Fruit fly (Drosophila melanogaster) whole organism, wandering third instar larva: Measurements from ENCODE around the gene CG8100.

Experiments used
- Abd-B ChIP-seq: fragments of >200 bp; optimal IDR thresholded peaks from 2 replicates; lab custom pipeline; 2017; ENCODE audit warnings: missing biosample characterization, missing genetic modification characterization
- CG32264 ChIP-seq: fragments of 200-800 bp; sonication (Bioruptor generic); optimal IDR thresholded peaks from 2 replicates; lab custom pipeline; 2016; ENCODE audit warnings: missing biosample characterization, missing genetic modification characterization
- CG9705 ChIP-seq: fragments of 200-800 bp; sonication (Bioruptor generic); optimal IDR thresholded peaks from 2 replicates; lab custom pipeline; 2018; ENCODE audit warnings: missing biosample characterization, mild to moderate bottlenecking, missing genetic modification characterization
- CrebA ChIP-seq: fragments of 200-800 bp; sonication (Bioruptor generic); optimal IDR thresholded peaks from 2 replicates; lab custom pipeline; 2016; ENCODE audit warnings: missing biosample characterization, mild to moderate bottlenecking, missing genetic modification characterization, borderline replicate concordance
- Dfd ChIP-seq: fragments of >200 bp; optimal IDR thresholded peaks from 2 replicates; lab custom pipeline; 2017; ENCODE audit warnings: missing biosample characterization, missing genetic modification characterization
- Dif ChIP-seq: fragments of 200-275, 200-300 bp; sonication (Bioruptor generic); optimal IDR thresholded peaks from 2 replicates; lab custom pipeline; 2018; ENCODE audit warnings: missing biosample characterization, missing genetic modification characterization; ENCODE audit not compliant: partially characterized antibody
- GATAd ChIP-seq: sonication (Bioruptor generic); optimal IDR thresholded peaks from 2 replicates; lab custom pipeline; 2016; ENCODE audit warnings: missing biosample characterization, missing genetic modification characterization
- HLH106 ChIP-seq: fragments of 200-800 bp; optimal IDR thresholded peaks from 3 replicates; lab custom pipeline; 2019; ENCODE audit warnings: missing biosample characterization, mild to moderate bottlenecking, missing genetic modification characterization, moderate library complexity
- Hnf4 ChIP-seq: fragments of 200-800 bp; sonication (Bioruptor generic); optimal IDR thresholded peaks from 2 replicates; lab custom pipeline; 2016; ENCODE audit warnings: missing biosample characterization, mild to moderate bottlenecking, missing genetic modification characterization
- Hr78 ChIP-seq: fragments of >200 bp; optimal IDR thresholded peaks from 2 replicates; lab custom pipeline; 2017; ENCODE audit warnings: missing biosample characterization, missing genetic modification characterization
- Hr83 ChIP-seq: fragments of 200-300 bp; sonication (Bioruptor generic); optimal IDR thresholded peaks from 2 replicates; lab custom pipeline; 2016; ENCODE audit warnings: missing biosample characterization, mild to moderate bottlenecking, missing genetic modification characterization, moderate library complexity; ENCODE audit not compliant: poor library complexity, severe bottlenecking
- Jra ChIP-seq: sonication (Bioruptor generic); optimal IDR thresholded peaks from 2 replicates; lab custom pipeline; 2016; ENCODE audit warnings: missing biosample characterization, missing genetic modification characterization
- Mio ChIP-seq: sonication (Bioruptor generic); optimal IDR thresholded peaks from 2 replicates; lab custom pipeline; 2016; ENCODE audit warnings: missing biosample characterization, missing genetic modification characterization
- Myc ChIP-seq: fragments of >200 bp; optimal IDR thresholded peaks from 2 replicates; lab custom pipeline; 2017
- N ChIP-seq: fragments of >200 bp; optimal IDR thresholded peaks from 2 replicates; lab custom pipeline; 2018; ENCODE audit warnings: missing biosample characterization, missing external identifiers, missing genetic modification characterization
- OdsH ChIP-seq: fragments of 200-800 bp; sonication (Bioruptor generic); optimal IDR thresholded peaks from 2 replicates; lab custom pipeline; 2016; ENCODE audit warnings: missing biosample characterization, mild to moderate bottlenecking, missing genetic modification characterization
- Rel ChIP-seq, 2 experiments: fragments of 200-800 bp; sonication (Bioruptor generic) in 1 of 2; optimal IDR thresholded peaks; 2 replicates in 1 of 2; 3 replicates in 1 of 2; lab custom pipeline; 2016 to 2019; ENCODE audit warnings: mild to moderate bottlenecking in 2 of 2, missing biosample characterization in 2 of 2, missing genetic modification characterization in 2 of 2, moderate library complexity in 1 of 2
- Sp1 ChIP-seq: fragments of 200-800 bp; sonication (Bioruptor generic); optimal IDR thresholded peaks from 3 replicates; lab custom pipeline; 2019; ENCODE audit warnings: missing biosample characterization, mild to moderate bottlenecking, missing genetic modification characterization, moderate library complexity
- Vsx2 ChIP-seq: fragments of 200-300, 225-300 bp; sonication (Bioruptor generic); optimal IDR thresholded peaks from 2 replicates; lab custom pipeline; 2018; ENCODE audit warnings: missing biosample characterization, missing genetic modification characterization; ENCODE audit not compliant: partially characterized antibody
- br ChIP-seq: fragments of 200-800 bp; sonication (Bioruptor generic); optimal IDR thresholded peaks from 2 replicates; lab custom pipeline; 2016; ENCODE audit warnings: missing biosample characterization, missing genetic modification characterization
- brk ChIP-seq: fragments of 200-800 bp; sonication (Bioruptor generic); optimal IDR thresholded peaks from 2 replicates; lab custom pipeline; 2016; ENCODE audit warnings: missing biosample characterization, mild to moderate bottlenecking, missing genetic modification characterization
- dl ChIP-seq, 2 experiments: fragments of 175-275, 200-275 bp in 1 of 2; fragments of 200-275 bp in 1 of 2; sonication (Bioruptor generic); optimal IDR thresholded peaks; lab custom pipeline; 2018; ENCODE audit warnings: mild to moderate bottlenecking in 2 of 2, missing biosample characterization in 2 of 2, missing genetic modification characterization in 2 of 2, moderate library complexity in 2 of 2; ENCODE audit not compliant: partially characterized antibody in 2 of 2, insufficient read depth in 1 of 2
- dmrt93B ChIP-seq: fragments of 200-800 bp; sonication (Bioruptor generic); optimal IDR thresholded peaks from 2 replicates; lab custom pipeline; 2018; ENCODE audit warnings: missing biosample characterization, mild to moderate bottlenecking, missing genetic modification characterization
- dsf ChIP-seq: sonication (Bioruptor generic); optimal IDR thresholded peaks from 2 replicates; lab custom pipeline; 2016; ENCODE audit warnings: missing biosample characterization, missing genetic modification characterization, borderline replicate concordance
- ey ChIP-seq: fragments of 200-800 bp; sonication (Bioruptor generic); optimal IDR thresholded peaks from 2 replicates; lab custom pipeline; 2016; ENCODE audit warnings: missing biosample characterization, missing genetic modification characterization
- foxo ChIP-seq, 2 experiments: fragments of 200-800 bp; sonication (Bioruptor generic); optimal IDR thresholded peaks; 2 replicates in 1 of 2; 3 replicates in 1 of 2; lab custom pipeline; 2016 to 2017; ENCODE audit warnings: missing biosample characterization in 2 of 2, missing genetic modification characterization in 2 of 2
- fru ChIP-seq: fragments of 200-800 bp; sonication (Bioruptor generic); optimal IDR thresholded peaks from 3 replicates; lab custom pipeline; 2016; ENCODE audit warnings: missing biosample characterization, mild to moderate bottlenecking, missing genetic modification characterization
- h ChIP-seq: fragments of 200-800 bp; sonication (Bioruptor generic); optimal IDR thresholded peaks from 3 replicates; lab custom pipeline; 2016; ENCODE audit warnings: missing biosample characterization, mild to moderate bottlenecking, missing genetic modification characterization
- jim ChIP-seq: fragments of 175-275, 200-325 bp; sonication (Bioruptor generic); optimal IDR thresholded peaks from 2 replicates; lab custom pipeline; 2016; ENCODE audit warnings: missing biosample characterization, mild to moderate bottlenecking, missing genetic modification characterization
- lola ChIP-seq: fragments of >200 bp; optimal IDR thresholded peaks from 2 replicates; lab custom pipeline; 2017; ENCODE audit warnings: missing biosample characterization, missing genetic modification characterization
- pan ChIP-seq: fragments of >200 bp; optimal IDR thresholded peaks from 2 replicates; lab custom pipeline; 2017
- psq ChIP-seq: fragments of 200-800 bp; sonication (Bioruptor generic); optimal IDR thresholded peaks from 3 replicates; lab custom pipeline; 2017; ENCODE audit warnings: missing biosample characterization, mild to moderate bottlenecking, missing genetic modification characterization, moderate library complexity
- rgr ChIP-seq: fragments of 200-800 bp; sonication (Bioruptor generic); optimal IDR thresholded peaks from 3 replicates; lab custom pipeline; 2016; ENCODE audit warnings: missing biosample characterization, mild to moderate bottlenecking, missing genetic modification characterization
- sage ChIP-seq: fragments of 200-800 bp; sonication (Bioruptor generic); optimal IDR thresholded peaks from 2 replicates; lab custom pipeline; 2016; ENCODE audit warnings: missing biosample characterization, mild to moderate bottlenecking, missing genetic modification characterization
- sv ChIP-seq: fragments of 200-800 bp; sonication (Bioruptor generic); optimal IDR thresholded peaks from 3 replicates; lab custom pipeline; 2016; ENCODE audit warnings: missing biosample characterization, missing genetic modification characterization
- tai ChIP-seq: sonication (Bioruptor generic); optimal IDR thresholded peaks from 2 replicates; lab custom pipeline; 2016; ENCODE audit warnings: missing biosample characterization, missing genetic modification characterization
- usp ChIP-seq: fragments of >200 bp; optimal IDR thresholded peaks from 2 replicates; lab custom pipeline; 2017; ENCODE audit warnings: missing biosample characterization, missing genetic modification characterization
- woc ChIP-seq: sonication (Bioruptor generic); optimal IDR thresholded peaks from 2 replicates; lab custom pipeline; 2016; ENCODE audit warnings: missing biosample characterization, mild to moderate bottlenecking, missing genetic modification characterization

The CG8100 gene

dm6 chr3L:14083283-14083682 is at the start of gene CG8100:
Gene CG8100 (plus strand): TSS chr3L:14083615.
- TF ChIP-seq GATAd (GFP tag; lab: Kevin White, UChicago) (no peak), psq (GFP tag; lab: Kevin White, UChicago) (peak; percentile 57), OdsH (GFP tag; lab: Kevin White, UChicago) (peak; percentile 76), lola (GFP tag; lab: Kevin White, UChicago) (no peak), woc (GFP tag; lab: Kevin White, UChicago) (peak; percentile 45), Jra (GFP tag; lab: Kevin White, UChicago) (no peak), Vsx2 (GFP tag; lab: Kevin White, UChicago) (no peak), Sp1 (GFP tag; lab: Kevin White, UChicago) (peak; percentile 65), dsf (GFP tag; lab: Kevin White, UChicago) (no peak), sage (peak; percentile 66), usp (GFP tag; lab: Kevin White, UChicago) (no peak), Dif (GFP tag; lab: Kevin White, UChicago) (no peak), rgr (GFP tag; lab: Kevin White, UChicago) (peak; percentile 71), Hr78 (no peak), foxo (GFP tag; optimal IDR thresholded peaks at IDR 0.05; lab: Kevin White, UChicago) (peak in 1 of 2 experiments; percentile 72), Abd-B (GFP tag; lab: Kevin White, UChicago) (no peak), Myc (lab: Kevin White, UChicago) (no peak), CrebA (GFP tag; lab: Kevin White, UChicago) (no peak), CG32264 (peak; percentile 21), Dfd (GFP tag; lab: Kevin White, UChicago) (no peak), CG9705 (GFP tag; lab: Kevin White, UChicago) (no peak), N (no peak), dmrt93B (peak; percentile 34), fru (GFP tag; lab: Kevin White, UChicago) (peak; percentile 80), h (GFP tag; lab: Kevin White, UChicago) (peak; percentile 84), Hr83 (GFP tag; lab: Kevin White, UChicago) (no peak), pan (lab: Kevin White, UChicago) (peak; percentile 7), jim (no peak), br (GFP tag; lab: Kevin White, UChicago) (peak; percentile 68), HLH106 (tag; lab: Kevin White, UChicago) (peak; percentile 35), Rel (GFP tag; optimal IDR thresholded peaks at IDR 0.05; lab: Kevin White, UChicago) (peak; percentile 20), Rel (tag; optimal IDR thresholded peaks at IDR 0.05; lab: Kevin White, UChicago) (no peak), dl (GFP tag; optimal IDR thresholded peaks at IDR 0.05; lab: Kevin White, UChicago; ENCODE audit: insufficient read depth in 1 of 2, partially characterized antibody in 2 of 2) (no peak), sv (GFP tag; lab: Kevin White, UChicago) (no peak), Hnf4 (GFP tag; lab: Kevin White, UChicago) (peak; percentile 48), ey (GFP tag; lab: Kevin White, UChicago) (peak; percentile 74), Mio (GFP tag; lab: Kevin White, UChicago) (no peak), brk (GFP tag; lab: Kevin White, UChicago) (no peak), tai (GFP tag; lab: Kevin White, UChicago) (no peak)

dm6 chr3L:14034476-14034875 is 48.9 kb upstream of the CG8100 start, which contains the start of gene CG6661:
Gene CG6661 (plus strand): TSS chr3L:14034776.
- TF ChIP-seq jim (no peak), br (GFP tag; lab: Kevin White, UChicago) (no peak), Rel (GFP tag; optimal IDR thresholded peaks at IDR 0.05; lab: Kevin White, UChicago) (no peak), Rel (tag; optimal IDR thresholded peaks at IDR 0.05; lab: Kevin White, UChicago) (no peak), Jra (GFP tag; lab: Kevin White, UChicago) (no peak), dmrt93B (no peak), brk (GFP tag; lab: Kevin White, UChicago) (no peak), CG32264 (no peak), usp (GFP tag; lab: Kevin White, UChicago) (no peak), Dfd (GFP tag; lab: Kevin White, UChicago) (no peak), Dif (GFP tag; lab: Kevin White, UChicago) (no peak), GATAd (GFP tag; lab: Kevin White, UChicago) (no peak), pan (lab: Kevin White, UChicago) (no peak), CrebA (GFP tag; lab: Kevin White, UChicago) (no peak), Vsx2 (GFP tag; lab: Kevin White, UChicago) (no peak), ey (GFP tag; lab: Kevin White, UChicago) (no peak), h (GFP tag; lab: Kevin White, UChicago) (no peak), dl (GFP tag; optimal IDR thresholded peaks at IDR 0.05; lab: Kevin White, UChicago; ENCODE audit: insufficient read depth in 1 of 2, partially characterized antibody in 2 of 2) (no peak), tai (GFP tag; lab: Kevin White, UChicago) (no peak)
